Fruit fly (Drosophila melanogaster): Measurements from ENCODE around the gene Pus7.

- TF ChIP-seq salr (GFP tag; optimal IDR thresholded peaks at IDR 0.05) (no peak), achi (GFP tag; optimal IDR thresholded peaks at IDR 0.05) (no peak), Hr39 (GFP tag; optimal IDR thresholded peaks at IDR 0.05) (no peak)
Measured at dm6 chr3L:8518516-8519087, 8.8 kb downstream of the Pus7 start, which contains the start of gene GstO3.

All from whole organism, prepupa.